Worm (Caenorhabditis elegans) whole organism, L4/young adult: ENCODE measurements around the gene col-87.

Experiments used
- W03F9.2 ChIP-seq: fragments of 150-350 bp; optimal IDR thresholded peaks from 2 replicates; lab custom pipeline; 2014; ENCODE audit warnings: missing biosample characterization, missing genetic modification characterization
- dao-5 ChIP-seq: sonication (generic microtip); optimal IDR thresholded peaks from 2 replicates; lab custom pipeline; 2016; ENCODE audit warnings: missing genotype, missing genetic modification characterization, moderate library complexity, missing compliant biosample characterization

DNA sequence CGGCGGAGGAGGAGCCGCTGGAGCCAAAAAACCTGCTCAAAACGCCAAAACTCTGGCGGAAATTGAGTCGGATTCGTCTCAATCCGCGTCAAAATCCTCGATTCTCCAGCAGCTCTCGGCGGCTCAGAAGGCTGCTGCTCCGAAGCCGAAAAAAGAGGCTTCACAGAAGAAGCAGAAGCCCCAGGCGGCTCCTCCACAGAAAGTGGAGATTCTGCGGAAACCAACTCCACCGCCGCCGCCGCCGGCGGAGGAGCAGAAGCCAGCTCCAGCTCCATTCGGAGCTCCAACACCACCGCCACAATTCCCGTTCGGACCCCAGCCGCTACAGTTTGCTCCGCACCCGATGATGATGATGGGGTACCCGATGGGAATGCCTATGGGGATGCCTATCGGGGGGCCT is 7.6 kb downstream of the col-87 start:
- no peak for TF ChIP-seq dao-5
- no peak for TF ChIP-seq W03F9.2 (tag; lab: Kevin White, UChicago)
